1 fruit fly cellular context compared by ENCODE assay signal in genomic region chr3L:4415326-4416274, dm6.
A peak's percentile ranks its signal among the peaks of the same experiment; 100 is the strongest.
TF ChIP-seq lines count a peak whose summit lies in the region.

No protein-coding gene starts in this region.

TF ChIP-seq in whole organism, embryonic, 481 proteins besides CTCF, POLR2A, EP300 and RAD21 (continued from another document):
- TF ChIP-seq Meics (GFP tag; optimal IDR thresholded peaks at IDR 0.05; lab: Kevin White, UChicago) (no peak), CG30020 (tag; optimal IDR thresholded peaks at IDR 0.05; lab: Kevin White, UChicago) (no peak), Elba2 (GFP tag; optimal IDR thresholded peaks at IDR 0.05; lab: Kevin White, UChicago) (no peak), CG12769 (tag; optimal IDR thresholded peaks at IDR 0.05; lab: Kevin White, UChicago) (peak; percentile 61), Hey (tag; optimal IDR thresholded peaks at IDR 0.05; lab: Kevin White, UChicago) (no peak), CG8281 (tag; optimal IDR thresholded peaks at IDR 0.05; lab: Kevin White, UChicago) (no peak), nerfin-1 (tag; optimal IDR thresholded peaks at IDR 0.05; lab: Kevin White, UChicago) (no peak), Ets65A (GFP tag; lab: Kevin White, UChicago) (peak; percentile 31), hbn (GFP tag; IDR thresholded peaks at IDR 0.05; lab: Robert Waterston, UW; ENCODE audit: partially characterized antibody) (no peak), lab (GFP tag; optimal IDR thresholded peaks at IDR 0.05; lab: Kevin White, UChicago) (peak; percentile 21), HLH4C (GFP tag; IDR thresholded peaks at IDR 0.05; lab: Robert Waterston, UW; ENCODE audit: partially characterized antibody) (no peak), CG7556 (GFP tag; optimal IDR thresholded peaks at IDR 0.05; lab: Kevin White, UChicago) (no peak), CG34376 (GFP tag; optimal IDR thresholded peaks at IDR 0.05; lab: Kevin White, UChicago) (peak; percentile 85), NK7.1 (GFP tag; optimal IDR thresholded peaks at IDR 0.05; lab: Kevin White, UChicago) (no peak), Gug (GFP tag; IDR thresholded peaks at IDR 0.05; lab: Robert Waterston, UW) (no peak), CG31365 (tag; optimal IDR thresholded peaks at IDR 0.05; lab: Kevin White, UChicago) (no peak), CG18599 (GFP tag; optimal IDR thresholded peaks at IDR 0.05; lab: Kevin White, UChicago) (peak; percentile 12), sug (tag; optimal IDR thresholded peaks at IDR 0.05; lab: Kevin White, UChicago) (peak; percentile 82), en (GFP tag; optimal IDR thresholded peaks at IDR 0.05; lab: Kevin White, UChicago) (no peak), Hr51 (GFP tag; optimal IDR thresholded peaks at IDR 0.05; lab: Kevin White, UChicago) (no peak), CG10543 (GFP tag; optimal IDR thresholded peaks at IDR 0.05; lab: Kevin White, UChicago) (peak; percentile 63), zfh2 (GFP tag; optimal IDR thresholded peaks at IDR 0.05; lab: Kevin White, UChicago) (no peak), CG4404 (GFP tag; IDR thresholded peaks at IDR 0.05; lab: Robert Waterston, UW) (no peak), p53 (GFP tag; optimal IDR thresholded peaks at IDR 0.05; lab: Kevin White, UChicago) (no peak), schlank (tag; optimal IDR thresholded peaks at IDR 0.05; lab: Kevin White, UChicago) (no peak), luna (GFP tag; optimal IDR thresholded peaks at IDR 0.05; lab: Kevin White, UChicago) (no peak), MTF-1 (GFP tag; optimal IDR thresholded peaks at IDR 0.05; lab: Kevin White, UChicago; ENCODE audit: borderline replicate concordance) (no peak), HmgZ (tag; optimal IDR thresholded peaks at IDR 0.05; lab: Kevin White, UChicago) (peak; percentile 28), pho (GFP tag; optimal IDR thresholded peaks at IDR 0.05; lab: Kevin White, UChicago) (no peak), CG11093 (GFP tag; IDR thresholded peaks at IDR 0.05; lab: Robert Waterston, UW) (no peak), CG7928 (GFP tag; optimal IDR thresholded peaks at IDR 0.05; lab: Kevin White, UChicago) (no peak), Dref (GFP tag; IDR thresholded peaks at IDR 0.05; lab: Robert Waterston, UW) (no peak), sob (GFP tag; IDR thresholded peaks at IDR 0.05; lab: Robert Waterston, UW) (no peak), vfl (GFP tag; optimal IDR thresholded peaks at IDR 0.05; lab: Kevin White, UChicago) (no peak), esg (GFP tag; conservative IDR thresholded peaks at IDR 0.05; lab: Robert Waterston, UW) (no peak), CG8388 (GFP tag; optimal IDR thresholded peaks at IDR 0.05; lab: Kevin White, UChicago) (no peak), lov (optimal IDR thresholded peaks at IDR 0.05; lab: Kevin White, UChicago) (no peak), lov (GFP tag; IDR thresholded peaks at IDR 0.05; lab: Robert Waterston, UW) (0 out of 3 replicates have a peak, but pooled peaks have one; percentile 49), sqz (GFP tag; optimal IDR thresholded peaks at IDR 0.05; lab: Kevin White, UChicago) (no peak), ac (GFP tag; optimal IDR thresholded peaks at IDR 0.05; lab: Kevin White, UChicago) (no peak), Blimp-1 (GFP tag; optimal IDR thresholded peaks at IDR 0.05; lab: Kevin White, UChicago) (no peak), br (optimal IDR thresholded peaks at IDR 0.05; lab: Kevin White, UChicago) (no peak), mirr (GFP tag; optimal IDR thresholded peaks at IDR 0.05; lab: Kevin White, UChicago) (peak; percentile 35), CG7271 (tag; optimal IDR thresholded peaks at IDR 0.05; lab: Kevin White, UChicago) (no peak), Med (GFP tag; lab: Kevin White, UChicago) (peak; percentile 72), CG11723 (GFP tag; optimal IDR thresholded peaks at IDR 0.05; lab: Kevin White, UChicago) (no peak), rib (GFP tag; IDR thresholded peaks at IDR 0.05; lab: Robert Waterston, UW) (peak; percentile 41; the same call in 1 of the 2 replicates), vvl (GFP tag; IDR thresholded peaks at IDR 0.05; lab: Robert Waterston, UW) (no peak)
